Fruit fly (Drosophila melanogaster): ENCODE measurements around the gene Prosalpha2.

Gene Prosalpha2

DNA sequence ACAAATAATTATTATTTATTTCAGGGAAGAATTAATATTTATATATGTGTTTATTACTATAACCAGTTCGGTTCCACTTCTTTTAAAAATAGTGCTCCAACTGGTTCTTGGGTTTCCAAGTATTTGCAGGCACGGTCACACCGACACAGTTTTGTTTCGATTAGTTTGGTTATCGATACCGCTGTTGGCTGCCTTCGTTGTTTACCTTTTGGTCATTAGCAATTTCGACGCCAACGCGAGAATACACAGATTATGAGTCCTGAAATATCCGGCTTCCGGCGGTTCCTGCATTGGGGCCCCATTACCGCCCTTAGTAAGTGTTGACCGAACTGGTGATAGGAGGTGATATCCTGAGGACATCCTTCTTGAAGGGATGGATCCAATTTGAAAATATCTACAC, 23.0 kb upstream of the Prosalpha2 start, which contains the start of gene CG5196 (continued):
- TF ChIP-seq Hr78 (GFP tag; optimal IDR thresholded peaks at IDR 0.05), result no peak
- peak; percentile 78 for TF ChIP-seq CG3995 (GFP tag; optimal IDR thresholded peaks at IDR 0.05)
- TF ChIP-seq Nf-YB (GFP tag; optimal IDR thresholded peaks at IDR 0.05), result peak; percentile 29
- TF ChIP-seq Pdp1 (GFP tag; optimal IDR thresholded peaks at IDR 0.05), result no peak
- no peak for TF ChIP-seq CG2199 (GFP tag; IDR thresholded peaks at IDR 0.05)
- no peak for TF ChIP-seq Gsc (GFP tag; IDR thresholded peaks at IDR 0.05)
- TF ChIP-seq CG7963 (GFP tag; IDR thresholded peaks at IDR 0.05; ENCODE audit: partially characterized antibody), result peak; percentile 55; the same call in 2 of the 3 replicates
- TF ChIP-seq sob (GFP tag; IDR thresholded peaks at IDR 0.05), result peak; percentile 20; the same call in 1 of the 2 replicates
- peak; percentile 20 for TF ChIP-seq gsb-n (tag; optimal IDR thresholded peaks at IDR 0.05)
- no peak for TF ChIP-seq CG17361 (GFP tag; IDR thresholded peaks at IDR 0.05)
- TF ChIP-seq Ets97D (GFP tag; optimal IDR thresholded peaks at IDR 0.05), result peak; percentile 34
- no peak for TF ChIP-seq peb (GFP tag; IDR thresholded peaks at IDR 0.05)
- peak; percentile 73 for TF ChIP-seq BEAF-32 (GFP tag; optimal IDR thresholded peaks at IDR 0.05)
- TF ChIP-seq Nf-YC (tag; optimal IDR thresholded peaks at IDR 0.05), result peak; percentile 31
- TF ChIP-seq Doc3 (GFP tag; IDR thresholded peaks at IDR 0.05; ENCODE audit: partially characterized antibody), result peak; percentile 49; the same call in 2 of the 3 replicates
- no peak for TF ChIP-seq ase (GFP tag; IDR thresholded peaks at IDR 0.05)
- no peak for TF ChIP-seq tap (tag; optimal IDR thresholded peaks at IDR 0.05)
- TF ChIP-seq tna (GFP tag; IDR thresholded peaks at IDR 0.05; ENCODE audit: partially characterized antibody), result peak; percentile 52
- TF ChIP-seq CG3726 (GFP tag; IDR thresholded peaks at IDR 0.05), result no peak; the same call in 2 of the 3 replicates
- TF ChIP-seq rib (GFP tag; IDR thresholded peaks at IDR 0.05), result no peak
- TF ChIP-seq Dp (GFP tag; optimal IDR thresholded peaks at IDR 0.05), result peak; percentile 80
- peak; percentile 26; the same call in 1 of the 2 replicates for TF ChIP-seq Rfx (GFP tag; IDR thresholded peaks at IDR 0.05)
- TF ChIP-seq Deaf1 (tag; optimal IDR thresholded peaks at IDR 0.05), result no peak
- no peak for TF ChIP-seq CG6689 (GFP tag; IDR thresholded peaks at IDR 0.05)
- no peak for TF ChIP-seq Oli (tag; optimal IDR thresholded peaks at IDR 0.05)
- peak; percentile 13 for TF ChIP-seq Fer3 (tag; optimal IDR thresholded peaks at IDR 0.05)
- TF ChIP-seq Mrtf (GFP tag; IDR thresholded peaks at IDR 0.05), result no peak
- no peak for TF ChIP-seq dm (GFP tag; optimal IDR thresholded peaks at IDR 0.05)
- TF ChIP-seq CG15696 (tag; optimal IDR thresholded peaks at IDR 0.05), result no peak
- no peak for TF ChIP-seq CG12942 (GFP tag; optimal IDR thresholded peaks at IDR 0.05)
- no peak for TF ChIP-seq onecut (GFP tag; IDR thresholded peaks at IDR 0.05)
- peak; percentile 40 for TF ChIP-seq PHDP (tag; optimal IDR thresholded peaks at IDR 0.05)
- TF ChIP-seq CG7987 (GFP tag; optimal IDR thresholded peaks at IDR 0.05), result peak; percentile 25
- TF ChIP-seq CG3281 (GFP tag; optimal IDR thresholded peaks at IDR 0.05), result no peak
- TF ChIP-seq CG12659 (GFP tag; optimal IDR thresholded peaks at IDR 0.05), result peak; percentile 78
- peak; percentile 61 for TF ChIP-seq CG30020 (tag; optimal IDR thresholded peaks at IDR 0.05)
- no peak for TF ChIP-seq pros (GFP tag; optimal IDR thresholded peaks at IDR 0.05)
- TF ChIP-seq z (GFP tag; IDR thresholded peaks at IDR 0.05), result no peak
- peak; percentile 13 for TF ChIP-seq CG10147 (GFP tag; optimal IDR thresholded peaks at IDR 0.05)
- TF ChIP-seq vnd (GFP tag; IDR thresholded peaks at IDR 0.05; ENCODE audit: partially characterized antibody), result peak; percentile 61; the same call in 2 of the 3 replicates
- peak; percentile 43; the same call in 1 of the 2 replicates for TF ChIP-seq chm (GFP tag; IDR thresholded peaks at IDR 0.05)
- peak; percentile 35 for TF ChIP-seq CG12391 (tag; optimal IDR thresholded peaks at IDR 0.05)
- TF ChIP-seq Dip2 (GFP tag; IDR thresholded peaks at IDR 0.05), result no peak
- TF ChIP-seq Eip74EF (GFP tag; optimal IDR thresholded peaks at IDR 0.05), result no peak
- TF ChIP-seq az2 (GFP tag; optimal IDR thresholded peaks at IDR 0.05), result no peak
- no peak for TF ChIP-seq Bdp1 (GFP tag; optimal IDR thresholded peaks at IDR 0.05)
- peak; percentile 84 for TF ChIP-seq Bgb (GFP tag; IDR thresholded peaks at IDR 0.05; ENCODE audit: partially characterized antibody)
- peak; percentile 74 for TF ChIP-seq row (GFP tag; IDR thresholded peaks at IDR 0.05)
- TF ChIP-seq CG8944 (GFP tag; optimal IDR thresholded peaks at IDR 0.05), result no peak
- TF ChIP-seq zfh1 (GFP tag; IDR thresholded peaks at IDR 0.05), result 0 out of 3 replicates have a peak, but pooled peaks have one; percentile 27

Data from whole organism, embryonic.